Fruit fly (Drosophila melanogaster) whole organism, embryonic: Measurements from ENCODE around the gene Sdic1.

Experiments
- Awh ChIP-seq: fragments of 200-800 bp; sonication (Bioruptor generic); IDR thresholded peaks from 2 replicates; pipeline ENCODE4, ENCODE4 v1.3.6; 2022; ENCODE audit warnings: missing biosample characterization, missing genetic modification characterization
- Bgb ChIP-seq: fragments of 200-800 bp; sonication (Bioruptor generic); IDR thresholded peaks from 2 replicates; pipeline ENCODE4 v1.3.6; 2022; ENCODE audit warnings: missing biosample characterization, missing genetic modification characterization; ENCODE audit not compliant: partially characterized antibody
- CG1024 ChIP-seq: fragments of 200-800 bp; sonication (Bioruptor generic); IDR thresholded peaks from 2 replicates; pipeline ENCODE4 v1.3.6; 2022; ENCODE audit warnings: missing biosample characterization, missing genetic modification characterization
- CG11504 ChIP-seq: fragments of 200-800 bp; sonication (Bioruptor generic); optimal IDR thresholded peaks from 3 replicates; lab custom pipeline; 2019; ENCODE audit warnings: missing biosample characterization, mild to moderate bottlenecking, missing genetic modification characterization, moderate library complexity
- CG13287 ChIP-seq: fragments of 200-800 bp; sonication (Bioruptor generic); IDR thresholded peaks from 2 replicates; pipeline ENCODE4 v1.3.6; 2022; ENCODE audit warnings: missing biosample characterization, missing genetic modification characterization; ENCODE audit not compliant: partially characterized antibody
- CG13775 ChIP-seq: fragments of 200-800 bp; sonication (Bioruptor generic); optimal IDR thresholded peaks from 3 replicates; lab custom pipeline; 2017; ENCODE audit warnings: missing biosample characterization, mild to moderate bottlenecking, missing genetic modification characterization
- CG3726 ChIP-seq: fragments of 200-800 bp; sonication (Bioruptor generic); IDR thresholded peaks from 3 replicates; pipeline ENCODE4, ENCODE4 v1.3.6; 2022; ENCODE audit warnings: missing biosample characterization, missing genetic modification characterization
- CG4617 ChIP-seq: fragments of 200-800 bp; sonication (Bioruptor generic); optimal IDR thresholded peaks from 3 replicates; lab custom pipeline; 2016; ENCODE audit warnings: missing biosample characterization, missing genetic modification characterization, borderline replicate concordance
- CG4707 ChIP-seq: fragments of 200-800 bp; sonication (Bioruptor generic); optimal IDR thresholded peaks from 2 replicates; lab custom pipeline; 2018; ENCODE audit warnings: missing biosample characterization, mild to moderate bottlenecking, missing genetic modification characterization, moderate library complexity
- CG6791 ChIP-seq: fragments of 200-800 bp; sonication (Bioruptor generic); IDR thresholded peaks from 3 replicates; pipeline ENCODE4 v1.3.6; 2022; ENCODE audit warnings: missing biosample characterization, missing genetic modification characterization; ENCODE audit not compliant: partially characterized antibody
- CG8359 ChIP-seq: fragments of 200-800 bp; sonication (Bioruptor generic); optimal IDR thresholded peaks from 2 replicates; lab custom pipeline; 2017; ENCODE audit warnings: missing biosample characterization, mild to moderate bottlenecking, missing genetic modification characterization, borderline replicate concordance
- CG9609 ChIP-seq: fragments of 200-800 bp; sonication (Bioruptor generic); optimal IDR thresholded peaks from 3 replicates; lab custom pipeline; 2016; ENCODE audit warnings: missing biosample characterization, missing genetic modification characterization
- CTCF ChIP-seq: fragments of 200-800 bp; sonication (Bioruptor generic); optimal IDR thresholded peaks from 2 replicates; lab custom pipeline; 2017; ENCODE audit warnings: missing biosample characterization, mild to moderate bottlenecking, missing genetic modification characterization, moderate library complexity
- Dip2 ChIP-seq: fragments of 200-800 bp; sonication (Bioruptor generic); IDR thresholded peaks from 2 replicates; pipeline ENCODE4 v1.3.6; 2022; ENCODE audit warnings: missing biosample characterization, missing genetic modification characterization
- Doc2 ChIP-seq: fragments of 200-800 bp; sonication (Bioruptor generic); IDR thresholded peaks from 2 replicates; pipeline ENCODE4 v1.3.6; 2022; ENCODE audit warnings: missing biosample characterization, missing genetic modification characterization
- ERR ChIP-seq: fragments of 200-800 bp; sonication (Bioruptor generic); optimal IDR thresholded peaks from 2 replicates; lab custom pipeline; 2016; ENCODE audit warnings: missing biosample characterization, missing genetic modification characterization
- H2.0 ChIP-seq: fragments of 200-800 bp; sonication (Bioruptor generic); IDR thresholded peaks from 2 replicates; pipeline ENCODE4 v1.3.6; 2022; ENCODE audit warnings: missing biosample characterization, missing genetic modification characterization
- HLH54F ChIP-seq: fragments of 200-800 bp; sonication (Bioruptor generic); optimal IDR thresholded peaks from 3 replicates; lab custom pipeline; 2016; ENCODE audit warnings: missing biosample characterization, missing genetic modification characterization
- Hand ChIP-seq: fragments of 200-800 bp; sonication (Bioruptor generic); optimal IDR thresholded peaks from 2 replicates; lab custom pipeline; 2017; ENCODE audit warnings: mild to moderate bottlenecking, missing biosample characterization, missing genetic modification reagents, missing genetic modification characterization
- HmgD ChIP-seq: fragments of 200-800 bp; sonication (Bioruptor generic); optimal IDR thresholded peaks from 3 replicates; lab custom pipeline; 2016; ENCODE audit warnings: missing biosample characterization, missing genetic modification characterization
- Hmr ChIP-seq: fragments of 200-800 bp; sonication (Bioruptor generic); optimal IDR thresholded peaks from 3 replicates; lab custom pipeline; 2017; ENCODE audit warnings: mild to moderate bottlenecking, missing biosample characterization, missing genetic modification reagents, missing genetic modification characterization
- Hr51 ChIP-seq, 2 experiments: fragments of 200-800 bp; sonication (Bioruptor generic); optimal IDR thresholded peaks; 2 replicates in 1 of 2; 3 replicates in 1 of 2; lab custom pipeline; 2016 to 2018; ENCODE audit warnings: missing biosample characterization in 2 of 2, missing genetic modification characterization in 2 of 2, mild to moderate bottlenecking in 1 of 2, moderate library complexity in 1 of 2
- MTF-1 ChIP-seq: fragments of 200-800 bp; sonication (Bioruptor generic); optimal IDR thresholded peaks from 2 replicates; lab custom pipeline; 2018; ENCODE audit warnings: missing biosample characterization, mild to moderate bottlenecking, missing genetic modification characterization, borderline replicate concordance
- Rfx ChIP-seq: fragments of 200-800 bp; sonication (Bioruptor generic); IDR thresholded peaks from 2 replicates; pipeline ENCODE4 v1.3.6; 2022; ENCODE audit warnings: missing biosample characterization, missing genetic modification characterization
- Sry-δ ChIP-seq: fragments of 200-800 bp; sonication (Bioruptor generic); optimal IDR thresholded peaks from 2 replicates; lab custom pipeline; 2016; ENCODE audit warnings: missing biosample characterization, missing genetic modification characterization
- TFAM ChIP-seq: fragments of 200-800 bp; sonication (Bioruptor generic); optimal IDR thresholded peaks from 2 replicates; lab custom pipeline; 2017; ENCODE audit warnings: missing biosample characterization, missing genetic modification characterization, inconsistent platforms
- Xbp1 ChIP-seq: fragments of 200-800 bp; sonication (Bioruptor generic); optimal IDR thresholded peaks from 3 replicates; lab custom pipeline; 2016; ENCODE audit warnings: missing biosample characterization, mild to moderate bottlenecking, missing genetic modification characterization
- abd-A ChIP-seq: fragments of 200-800 bp; sonication (Bioruptor generic); optimal IDR thresholded peaks from 3 replicates; lab custom pipeline; 2019; ENCODE audit warnings: missing biosample characterization, mild to moderate bottlenecking, missing genetic modification characterization, moderate library complexity
- al ChIP-seq: fragments of 200-800 bp; sonication (Bioruptor generic); IDR thresholded peaks from 2 replicates; pipeline ENCODE4 v1.3.6; 2022; ENCODE audit warnings: missing biosample characterization, missing genetic modification characterization
- amos ChIP-seq: fragments of 200-800 bp; sonication (Bioruptor generic); IDR thresholded peaks from 2 replicates; pipeline ENCODE4 v1.3.6; 2022; ENCODE audit warnings: missing biosample characterization, missing genetic modification characterization; ENCODE audit not compliant: partially characterized antibody
- bcd ChIP-seq: fragments of 200-800 bp; sonication (Bioruptor generic); optimal IDR thresholded peaks from 2 replicates; lab custom pipeline; 2017; ENCODE audit warnings: missing biosample characterization, mild to moderate bottlenecking, missing genetic modification characterization
- chm ChIP-seq: fragments of 200-800 bp; sonication (Bioruptor generic); IDR thresholded peaks from 2 replicates; pipeline ENCODE4 v1.3.6; 2022; ENCODE audit warnings: missing biosample characterization, missing genetic modification characterization
- gem ChIP-seq: fragments of 200-800 bp; sonication (Bioruptor generic); optimal IDR thresholded peaks from 2 replicates; lab custom pipeline; 2019; ENCODE audit warnings: missing biosample characterization, mild to moderate bottlenecking, missing genetic modification characterization, moderate library complexity
- h ChIP-seq: fragments of >200 bp; optimal IDR thresholded peaks from 2 replicates; lab custom pipeline; 2017
- hb ChIP-seq: fragments of 200-800 bp; sonication (Bioruptor generic); IDR thresholded peaks from 3 replicates; pipeline ENCODE4 v1.3.6; 2022; ENCODE audit warnings: missing biosample characterization, missing genetic modification characterization; ENCODE audit not compliant: partially characterized antibody
- hkb ChIP-seq, 2 experiments: fragments of 200-800 bp in 1 of 2; fragments of >200 bp in 1 of 2; sonication (Bioruptor generic) in 1 of 2; IDR thresholded peaks in 1 of 2; optimal IDR thresholded peaks in 1 of 2; 2 replicates each; pipeline versions ENCODE4 v1.3.6 to Lab custom; 2017 to 2022; ENCODE audit warnings: missing biosample characterization in 1 of 2, missing genetic modification characterization in 1 of 2
- lilli ChIP-seq: fragments of 200-800 bp; sonication (Bioruptor generic); optimal IDR thresholded peaks from 3 replicates; lab custom pipeline; 2016; ENCODE audit warnings: missing biosample characterization, missing genetic modification characterization
- oc ChIP-seq: fragments of 200-800 bp; sonication (Bioruptor generic); optimal IDR thresholded peaks from 2 replicates; lab custom pipeline; 2018; ENCODE audit warnings: missing biosample characterization, mild to moderate bottlenecking, missing genetic modification characterization, moderate library complexity
- pnt ChIP-seq: fragments of 200-800 bp; sonication (Bioruptor generic); optimal IDR thresholded peaks from 3 replicates; lab custom pipeline; 2016; ENCODE audit warnings: missing biosample characterization, missing genetic modification characterization
- salm ChIP-seq: fragments of 200-800 bp; sonication (Bioruptor generic); optimal IDR thresholded peaks from 2 replicates; lab custom pipeline; 2018; ENCODE audit warnings: missing biosample characterization, mild to moderate bottlenecking, missing genetic modification characterization
- seq ChIP-seq: fragments of 200-800 bp; sonication (Bioruptor generic); IDR thresholded peaks from 2 replicates; pipeline ENCODE4 v1.3.6; 2022; ENCODE audit warnings: missing biosample characterization, missing genetic modification characterization
- sisA ChIP-seq: fragments of 200-800 bp; sonication (Bioruptor generic); IDR thresholded peaks from 2 replicates; pipeline ENCODE4 v1.3.6; 2022; ENCODE audit warnings: missing biosample characterization, missing genetic modification characterization
- sr ChIP-seq: fragments of 200-800 bp; sonication (Bioruptor generic); IDR thresholded peaks from 3 replicates; pipeline ENCODE4 v1.3.6; 2022; ENCODE audit warnings: missing biosample characterization, missing genetic modification characterization
- stwl ChIP-seq: fragments of 200-800 bp; sonication (Bioruptor generic); optimal IDR thresholded peaks from 3 replicates; lab custom pipeline; 2018; ENCODE audit warnings: missing biosample characterization, mild to moderate bottlenecking, missing genetic modification characterization, moderate library complexity
- trh ChIP-seq: fragments of 200-800 bp; sonication (Bioruptor generic); optimal IDR thresholded peaks from 2 replicates; lab custom pipeline; 2016; ENCODE audit warnings: missing biosample characterization, missing genetic modification characterization
- tup ChIP-seq: fragments of 200-800 bp; sonication (Bioruptor generic); optimal IDR thresholded peaks from 2 replicates; lab custom pipeline; 2016; ENCODE audit warnings: missing biosample characterization, mild to moderate bottlenecking, missing genetic modification characterization, moderate library complexity
- unc-4 ChIP-seq: fragments of 200-800 bp; sonication (Bioruptor generic); IDR thresholded peaks from 2 replicates; pipeline ENCODE4 v1.3.6; 2022; ENCODE audit warnings: missing biosample characterization, missing genetic modification characterization; ENCODE audit not compliant: partially characterized antibody
- wdn ChIP-seq: fragments of 200-800 bp; sonication (Bioruptor generic); IDR thresholded peaks from 2 replicates; pipeline ENCODE4 v1.3.6; 2022; ENCODE audit warnings: missing biosample characterization, missing genetic modification characterization
- z ChIP-seq: fragments of 200-800 bp; sonication (Bioruptor generic); IDR thresholded peaks from 3 replicates; pipeline ENCODE4 v1.3.6; 2022; ENCODE audit warnings: missing biosample characterization, missing genetic modification characterization
- zf30C ChIP-seq: fragments of 200-800 bp; sonication (Bioruptor generic); optimal IDR thresholded peaks from 3 replicates; lab custom pipeline; 2018; ENCODE audit warnings: missing biosample characterization, mild to moderate bottlenecking, missing genetic modification characterization
- zfh2 ChIP-seq: fragments of 200-800 bp; sonication (Bioruptor generic); optimal IDR thresholded peaks from 2 replicates; lab custom pipeline; 2016; ENCODE audit warnings: missing biosample characterization, missing genetic modification characterization

Sdic1 gene

dm6 chrX:20162586-20162985 lies 15.9 kb downstream of the Sdic1 start (continued):
- TF ChIP-seq lilli (GFP tag; lab: Kevin White, UChicago) (no peak), CG3726 (GFP tag; lab: Robert Waterston, UW) (no peak), amos (GFP tag; lab: Robert Waterston, UW) (peak; percentile 36; the same call in 1 of the 2 replicates), unc-4 (no peak), Bgb (GFP tag; lab: Robert Waterston, UW) (peak; percentile 30; the same call in 1 of the 2 replicates), CG11504 (tag; lab: Kevin White, UChicago) (peak; percentile 7), hkb (optimal IDR thresholded peaks at IDR 0.05; lab: Kevin White, UChicago) (no peak), hkb (GFP tag; IDR thresholded peaks at IDR 0.05; lab: Robert Waterston, UW) (no peak), Rfx (GFP tag; lab: Robert Waterston, UW) (0 out of 2 replicates have a peak, but pooled peaks have one; percentile 12), CG9609 (GFP tag; lab: Kevin White, UChicago) (no peak), CG8359 (GFP tag; lab: Kevin White, UChicago) (no peak), CTCF (no peak), H2.0 (no peak), Hand (GFP tag; lab: Kevin White, UChicago) (no peak), bcd (GFP tag; lab: Kevin White, UChicago) (no peak), al (GFP tag; lab: Robert Waterston, UW) (no peak), CG4707 (GFP tag; lab: Kevin White, UChicago) (no peak), HmgD (GFP tag; lab: Kevin White, UChicago) (no peak), ERR (GFP tag; lab: Kevin White, UChicago) (no peak), Sry-δ (GFP tag; lab: Kevin White, UChicago) (peak; percentile 36), sisA (GFP tag; lab: Robert Waterston, UW) (peak; percentile 20; the same call in 1 of the 2 replicates), Dip2 (GFP tag; lab: Robert Waterston, UW) (no peak), abd-A (tag; lab: Kevin White, UChicago) (no peak), oc (tag; lab: Kevin White, UChicago) (no peak), salm (no peak), hb (GFP tag; lab: Robert Waterston, UW) (no peak), chm (GFP tag; lab: Robert Waterston, UW) (no peak), MTF-1 (GFP tag; lab: Kevin White, UChicago) (no peak), HLH54F (no peak), CG4617 (GFP tag; lab: Kevin White, UChicago) (no peak), sr (no peak), CG6791 (GFP tag; lab: Robert Waterston, UW) (0 out of 3 replicates have a peak, but pooled peaks have one; percentile 26), zfh2 (peak; percentile 5), CG1024 (no peak), gem (tag; lab: Kevin White, UChicago) (peak; percentile 27), Hmr (GFP tag; lab: Kevin White, UChicago) (no peak), z (GFP tag; lab: Robert Waterston, UW) (no peak), Hr51 (GFP tag; optimal IDR thresholded peaks at IDR 0.05; lab: Kevin White, UChicago) (no peak), pnt (GFP tag; lab: Kevin White, UChicago) (no peak), Doc2 (GFP tag; lab: Robert Waterston, UW) (no peak), tup (no peak), Awh (GFP tag; lab: Robert Waterston, UW) (no peak), TFAM (GFP tag; lab: Kevin White, UChicago) (no peak), stwl (tag; lab: Kevin White, UChicago) (peak; percentile 32), seq (GFP tag; lab: Robert Waterston, UW) (no peak), trh (GFP tag; lab: Kevin White, UChicago) (no peak), CG13287 (GFP tag; lab: Robert Waterston, UW) (peak; percentile 34; the same call in 1 of the 2 replicates), zf30C (GFP tag; lab: Kevin White, UChicago) (no peak), CG13775 (GFP tag; lab: Kevin White, UChicago) (no peak), wdn (GFP tag; lab: Robert Waterston, UW) (no peak), h (lab: Kevin White, UChicago) (no peak), Xbp1 (GFP tag; lab: Kevin White, UChicago) (peak; percentile 16)
